Fruit fly (Drosophila melanogaster) S2 (cell line): ENCODE results near the gene CG40470.

Experiments used
- CG8478 ChIP-seq: fragments of >200 bp; optimal IDR thresholded peaks from 2 replicates; lab custom pipeline; 2018
- CTCF ChIP-seq, 2 experiments: fragments of >200 bp; optimal IDR thresholded peaks; 2 replicates each; lab custom pipeline; 2018

CG40470 gene

dm6 chr3L:23986310-23986709, at the start of gene CG40470:
Gene CG40470 (minus strand): TSS chr3L:23986410.
- TF ChIP-seq CG8478 (no peak), CTCF (optimal IDR thresholded peaks at IDR 0.05; lab: Kevin White, UChicago) (no peak)

- TF ChIP-seq CTCF (optimal IDR thresholded peaks at IDR 0.05; lab: Kevin White, UChicago) (no peak), CG8478 (no peak)
These were observed 43.6 kb upstream of the CG40470 start for dm6 chr3L:24029774-24030173.

- TF ChIP-seq CG8478 (no peak), CTCF (optimal IDR thresholded peaks at IDR 0.05; lab: Kevin White, UChicago) (peak in 1 of 2 experiments; percentile 14)
These were observed 42.1 kb upstream of the CG40470 start, which contains the start of gene CG40045 for dm6 chr3L:24028211-24028900. Gene CG40045 (plus strand): TSS chr3L:24028515.
